Fruit fly (Drosophila melanogaster) whole organism, embryonic: Measurements from ENCODE around the gene CG12702.
A peak's percentile ranks its signal among the peaks of the same experiment; 100 is the strongest.

Source experiments
- az2 ChIP-seq: fragments of 200-800 bp; sonication (Bioruptor generic); optimal IDR thresholded peaks from 3 replicates; lab custom pipeline; 2016; ENCODE audit warnings: missing biosample characterization, missing genetic modification characterization
- pnt ChIP-seq: fragments of 200-800 bp; sonication (Bioruptor generic); optimal IDR thresholded peaks from 3 replicates; lab custom pipeline; 2016; ENCODE audit warnings: missing biosample characterization, missing genetic modification characterization

- TF ChIP-seq pnt (GFP tag; lab: Kevin White, UChicago) (peak; percentile 33), az2 (peak; percentile 32)
These were observed 20.6 kb downstream of the CG12702 start, which contains the start of the genes CG18809, COX6B, CG33932 and Rpp20 for dm6 chrX:19744003-19744488.
